Fruit fly (Drosophila melanogaster): ENCODE data around the gene CG18476.
A peak's percentile ranks its signal among the peaks of the same experiment; 100 is the strongest.

The CG18476 gene

dm6 chr3R:11673955-11674663 lies 3.8 kb downstream of the CG18476 start, which contains the start of gene CG14715 (continued):
- TF ChIP-seq Ptx1 (GFP tag; IDR thresholded peaks at IDR 0.05) (peak; percentile 75), CG3995 (GFP tag; optimal IDR thresholded peaks at IDR 0.05) (peak; percentile 60), dm (GFP tag; optimal IDR thresholded peaks at IDR 0.05) (peak; percentile 62), Bteb2 (GFP tag; optimal IDR thresholded peaks at IDR 0.05) (no peak), Max (GFP tag; optimal IDR thresholded peaks at IDR 0.05) (peak; percentile 29), HmgZ (tag; optimal IDR thresholded peaks at IDR 0.05) (peak; percentile 67), Awh (GFP tag; IDR thresholded peaks at IDR 0.05) (no peak), pnt (GFP tag; optimal IDR thresholded peaks at IDR 0.05) (peak; percentile 55), pb (GFP tag; optimal IDR thresholded peaks at IDR 0.05) (no peak), CG10543 (GFP tag; optimal IDR thresholded peaks at IDR 0.05) (no peak), CG34224 (GFP tag; IDR thresholded peaks at IDR 0.05; ENCODE audit: partially characterized antibody) (no peak), H2.0 (GFP tag; IDR thresholded peaks at IDR 0.05) (peak; percentile 47; the same call in 1 of the 2 replicates), Drgx (GFP tag; IDR thresholded peaks at IDR 0.05) (no peak), MTF-1 (GFP tag; optimal IDR thresholded peaks at IDR 0.05; ENCODE audit: borderline replicate concordance) (no peak), CG16779 (GFP tag; IDR thresholded peaks at IDR 0.05) (no peak), CG3847 (GFP tag; IDR thresholded peaks at IDR 0.05) (peak; percentile 72), CG12071 (GFP tag; optimal IDR thresholded peaks at IDR 0.05) (no peak), CTCF (GFP tag; optimal IDR thresholded peaks at IDR 0.05) (peak; percentile 23), CG6813 (GFP tag; optimal IDR thresholded peaks at IDR 0.05) (no peak), CG31224 (GFP tag; IDR thresholded peaks at IDR 0.05) (no peak), ranshi (GFP tag; IDR thresholded peaks at IDR 0.05) (peak; percentile 64), CG17186 (GFP tag; optimal IDR thresholded peaks at IDR 0.05) (no peak), CG11456 (GFP tag; IDR thresholded peaks at IDR 0.05) (no peak), dan (GFP tag; IDR thresholded peaks at IDR 0.05) (no peak), tup (GFP tag; optimal IDR thresholded peaks at IDR 0.05) (no peak), Gsc (GFP tag; IDR thresholded peaks at IDR 0.05) (no peak), vfl (GFP tag; optimal IDR thresholded peaks at IDR 0.05) (no peak), rib (GFP tag; IDR thresholded peaks at IDR 0.05) (no peak), Sin3A (optimal IDR thresholded peaks at IDR 0.05) (peak; percentile 25), CG10654 (GFP tag; optimal IDR thresholded peaks at IDR 0.05) (peak; percentile 26), Dfd (GFP tag; optimal IDR thresholded peaks at IDR 0.05) (no peak), CG11723 (GFP tag; optimal IDR thresholded peaks at IDR 0.05) (no peak), CG18262 (tag; optimal IDR thresholded peaks at IDR 0.05) (peak; percentile 31), CG2678 (tag; optimal IDR thresholded peaks at IDR 0.05) (peak; percentile 42), ems (GFP tag; optimal IDR thresholded peaks at IDR 0.05) (no peak), crc (GFP tag; optimal IDR thresholded peaks at IDR 0.05) (no peak), disco-r (GFP tag; optimal IDR thresholded peaks at IDR 0.05) (no peak), sc (optimal IDR thresholded peaks at IDR 0.05) (no peak), sc (GFP tag; optimal IDR thresholded peaks at IDR 0.05) (no peak), az2 (GFP tag; optimal IDR thresholded peaks at IDR 0.05) (peak; percentile 50), ac (GFP tag; optimal IDR thresholded peaks at IDR 0.05) (no peak), CG10209 (GFP tag; optimal IDR thresholded peaks at IDR 0.05) (no peak), CG6254 (GFP tag; optimal IDR thresholded peaks at IDR 0.05) (no peak), HLH3B (GFP tag; IDR thresholded peaks at IDR 0.05) (no peak), fru (optimal IDR thresholded peaks at IDR 0.05) (no peak), Hr51 (GFP tag; optimal IDR thresholded peaks at IDR 0.05) (peak in 1 of 2 experiments; percentile 50), hbn (GFP tag; IDR thresholded peaks at IDR 0.05; ENCODE audit: partially characterized antibody) (peak; percentile 37; the same call in 1 of the 2 replicates), HmgD (GFP tag; optimal IDR thresholded peaks at IDR 0.05) (peak; percentile 32), cad (GFP tag; optimal IDR thresholded peaks at IDR 0.05) (no peak), unpg (GFP tag; optimal IDR thresholded peaks at IDR 0.05) (peak; percentile 42), CG12942 (GFP tag; optimal IDR thresholded peaks at IDR 0.05) (peak; percentile 25), CG11085 (GFP tag; IDR thresholded peaks at IDR 0.05) (no peak)
